Fruit fly (Drosophila melanogaster) whole organism, embryonic: ENCODE measurements around the gene CG13407.

ENCODE experiments used
- Atf-2 ChIP-seq: fragments of 200-800 bp; sonication (Bioruptor generic); optimal IDR thresholded peaks from 2 replicates; lab custom pipeline; 2016; ENCODE audit warnings: missing biosample characterization, missing genetic modification characterization
- B-H2 ChIP-seq: fragments of 200-800 bp; sonication (Bioruptor generic); optimal IDR thresholded peaks from 2 replicates; lab custom pipeline; 2018; ENCODE audit warnings: missing biosample characterization, mild to moderate bottlenecking, missing genetic modification characterization
- Bgb ChIP-seq: fragments of 200-800 bp; sonication (Bioruptor generic); IDR thresholded peaks from 2 replicates; pipeline ENCODE4 v1.3.6; 2022; ENCODE audit warnings: missing biosample characterization, missing genetic modification characterization; ENCODE audit not compliant: partially characterized antibody
- CG10321 ChIP-seq: fragments of 200-800 bp; sonication (Bioruptor generic); IDR thresholded peaks from 2 replicates; pipeline ENCODE4 v1.3.6; 2022; ENCODE audit warnings: missing biosample characterization, missing genetic modification characterization
- CG10462 ChIP-seq: fragments of 200-800 bp; sonication (Bioruptor generic); optimal IDR thresholded peaks from 2 replicates; lab custom pipeline; 2016; ENCODE audit warnings: missing biosample characterization, missing genetic modification characterization
- CG11504 ChIP-seq: fragments of 200-800 bp; sonication (Bioruptor generic); optimal IDR thresholded peaks from 3 replicates; lab custom pipeline; 2019; ENCODE audit warnings: missing biosample characterization, mild to moderate bottlenecking, missing genetic modification characterization, moderate library complexity
- CG12236 ChIP-seq: fragments of 200-800 bp; sonication (Bioruptor generic); optimal IDR thresholded peaks from 2 replicates; lab custom pipeline; 2016; ENCODE audit warnings: missing biosample characterization, missing genetic modification characterization
- CG12942 ChIP-seq: fragments of 200-800 bp; sonication (Bioruptor generic); optimal IDR thresholded peaks from 3 replicates; lab custom pipeline; 2016; ENCODE audit warnings: missing biosample characterization, missing genetic modification characterization
- CG13424 ChIP-seq: fragments of 200-800 bp; sonication (Bioruptor generic); optimal IDR thresholded peaks from 2 replicates; lab custom pipeline; 2019; ENCODE audit warnings: missing biosample characterization, mild to moderate bottlenecking, missing genetic modification characterization, moderate library complexity
- CG15269 ChIP-seq: fragments of 200-800 bp; sonication (Bioruptor generic); optimal IDR thresholded peaks from 2 replicates; lab custom pipeline; 2018; ENCODE audit warnings: missing biosample characterization, mild to moderate bottlenecking, missing genetic modification characterization, moderate library complexity
- CG16779 ChIP-seq: fragments of 200-800 bp; sonication (Bioruptor generic); IDR thresholded peaks from 2 replicates; pipeline ENCODE4 v1.3.6; 2022; ENCODE audit warnings: missing biosample characterization, missing genetic modification characterization
- CG16813 ChIP-seq: fragments of 200-800 bp; sonication (Bioruptor generic); IDR thresholded peaks from 3 replicates; pipeline ENCODE4 v1.3.6; 2022; ENCODE audit warnings: missing biosample characterization, missing genetic modification characterization; ENCODE audit not compliant: partially characterized antibody
- CG17361 ChIP-seq: fragments of 200-800 bp; sonication (Bioruptor generic); IDR thresholded peaks from 3 replicates; pipeline ENCODE4 v1.3.6; 2022; ENCODE audit warnings: missing biosample characterization, missing genetic modification characterization
- CG2199 ChIP-seq: fragments of 200-800 bp; sonication (Bioruptor generic); IDR thresholded peaks from 3 replicates; pipeline ENCODE4 v1.3.6; 2022; ENCODE audit warnings: missing biosample characterization, missing genetic modification characterization
- CG2678 ChIP-seq: fragments of 200-800 bp; sonication (Bioruptor generic); optimal IDR thresholded peaks from 3 replicates; lab custom pipeline; 2019; ENCODE audit warnings: missing biosample characterization, mild to moderate bottlenecking, missing genetic modification characterization, moderate library complexity
- CG32772 ChIP-seq: fragments of 200-800 bp; sonication (Bioruptor generic); IDR thresholded peaks from 2 replicates; pipeline ENCODE4 v1.3.6; 2022; ENCODE audit warnings: missing biosample characterization, missing genetic modification characterization
- CG33213 ChIP-seq: fragments of 200-800 bp; sonication (Bioruptor generic); optimal IDR thresholded peaks from 3 replicates; lab custom pipeline; 2016; ENCODE audit warnings: missing biosample characterization, missing genetic modification characterization
- CG8924 ChIP-seq: fragments of 200-800 bp; optimal IDR thresholded peaks from 3 replicates; lab custom pipeline; 2019; ENCODE audit warnings: missing biosample characterization, mild to moderate bottlenecking, missing genetic modification characterization, moderate library complexity
- CG9437 ChIP-seq: fragments of 200-800 bp; sonication (Bioruptor generic); optimal IDR thresholded peaks from 2 replicates; lab custom pipeline; 2018; ENCODE audit warnings: missing biosample characterization, mild to moderate bottlenecking, missing genetic modification characterization
- CG9817 ChIP-seq: fragments of 200-800 bp; sonication (Bioruptor generic); optimal IDR thresholded peaks from 2 replicates; lab custom pipeline; 2018; ENCODE audit warnings: missing biosample characterization, mild to moderate bottlenecking, missing genetic modification characterization, moderate library complexity
- Chrac-16 ChIP-seq: fragments of 200-800 bp; sonication (Bioruptor generic); optimal IDR thresholded peaks from 3 replicates; lab custom pipeline; 2016; ENCODE audit warnings: missing biosample characterization, missing genetic modification characterization
- CkIIα-i1 ChIP-seq: fragments of 200-800 bp; sonication (Bioruptor generic); IDR thresholded peaks from 2 replicates; pipeline ENCODE4 v1.3.6; 2022; ENCODE audit warnings: missing biosample characterization, missing genetic modification characterization
- CoRest ChIP-seq: fragments of 200-800 bp; sonication (Bioruptor generic); optimal IDR thresholded peaks from 3 replicates; lab custom pipeline; 2018; ENCODE audit warnings: missing biosample characterization, mild to moderate bottlenecking, missing genetic modification characterization, moderate library complexity
- Deaf1 ChIP-seq: fragments of 200-800 bp; optimal IDR thresholded peaks from 3 replicates; lab custom pipeline; 2019; ENCODE audit warnings: missing biosample characterization, mild to moderate bottlenecking, missing genetic modification characterization, moderate library complexity
- ERR ChIP-seq: fragments of 200-800 bp; sonication (Bioruptor generic); optimal IDR thresholded peaks from 2 replicates; lab custom pipeline; 2016; ENCODE audit warnings: missing biosample characterization, missing genetic modification characterization
- Hmx ChIP-seq: fragments of 200-800 bp; sonication (Bioruptor generic); optimal IDR thresholded peaks from 2 replicates; lab custom pipeline; 2016; ENCODE audit warnings: missing biosample characterization, missing genetic modification characterization
- Lhr ChIP-seq: fragments of 200-800 bp; sonication (Bioruptor generic); optimal IDR thresholded peaks from 3 replicates; lab custom pipeline; 2017; ENCODE audit warnings: mild to moderate bottlenecking, missing biosample characterization, missing genetic modification reagents, missing genetic modification characterization
- Lim3 ChIP-seq: fragments of 200-800 bp; sonication (Bioruptor generic); IDR thresholded peaks from 2 replicates; pipeline ENCODE4 v1.3.6; 2022; ENCODE audit warnings: missing biosample characterization, missing genetic modification characterization
- Mes4 ChIP-seq: fragments of 200-800 bp; sonication (Bioruptor generic); optimal IDR thresholded peaks from 2 replicates; lab custom pipeline; 2016; ENCODE audit warnings: missing biosample characterization, missing genetic modification characterization
- PHDP ChIP-seq: fragments of 200-800 bp; sonication (Bioruptor generic); optimal IDR thresholded peaks from 3 replicates; lab custom pipeline; 2018; ENCODE audit warnings: missing biosample characterization, mild to moderate bottlenecking, missing genetic modification characterization, moderate library complexity
- Sin3A ChIP-seq: fragments of >200 bp; optimal IDR thresholded peaks from 2 replicates; lab custom pipeline; 2018
- Six4 ChIP-seq: fragments of 200-800 bp; sonication (Bioruptor generic); optimal IDR thresholded peaks from 2 replicates; lab custom pipeline; 2016; ENCODE audit warnings: missing biosample characterization, missing genetic modification characterization
- Trl ChIP-seq, 3 experiments: fragments of >200 bp in 2 of 3; fragments of 200-800 bp in 1 of 3; sonication (Bioruptor generic) in 1 of 3; optimal IDR thresholded peaks; 2 replicates in 1 of 3; 3 replicates in 2 of 3; lab custom pipeline; 2016 to 2017; ENCODE audit warnings: missing biosample characterization in 1 of 3, missing genetic modification characterization in 1 of 3
- Xbp1 ChIP-seq: fragments of 200-800 bp; sonication (Bioruptor generic); optimal IDR thresholded peaks from 3 replicates; lab custom pipeline; 2016; ENCODE audit warnings: missing biosample characterization, mild to moderate bottlenecking, missing genetic modification characterization
- cg ChIP-seq: fragments of 200-800 bp; sonication (Bioruptor generic); optimal IDR thresholded peaks from 3 replicates; lab custom pipeline; 2019; ENCODE audit warnings: missing biosample characterization, mild to moderate bottlenecking, missing genetic modification characterization, moderate library complexity
- chm ChIP-seq: fragments of 200-800 bp; sonication (Bioruptor generic); IDR thresholded peaks from 2 replicates; pipeline ENCODE4 v1.3.6; 2022; ENCODE audit warnings: missing biosample characterization, missing genetic modification characterization
- chn ChIP-seq: fragments of 200-800 bp; sonication (Bioruptor generic); optimal IDR thresholded peaks from 2 replicates; lab custom pipeline; 2016; ENCODE audit warnings: missing biosample characterization, missing genetic modification characterization
- crol ChIP-seq: fragments of 200-800 bp; sonication (Bioruptor generic); IDR thresholded peaks from 2 replicates; pipeline ENCODE4 v1.3.6; 2022; ENCODE audit warnings: missing biosample characterization, missing genetic modification characterization
- danr ChIP-seq: fragments of 200-800 bp; sonication (Bioruptor generic); IDR thresholded peaks from 2 replicates; pipeline ENCODE4 v1.3.6; 2022; ENCODE audit warnings: missing biosample characterization, missing genetic modification characterization
- dimm ChIP-seq: fragments of 200-800 bp; sonication (Bioruptor generic); IDR thresholded peaks from 2 replicates; pipeline ENCODE4 v1.3.6; 2022; ENCODE audit warnings: missing biosample characterization, missing genetic modification characterization
- dmrt11E ChIP-seq: fragments of 200-800 bp; sonication (Bioruptor generic); optimal IDR thresholded peaks from 3 replicates; lab custom pipeline; 2018; ENCODE audit warnings: missing biosample characterization, mild to moderate bottlenecking, missing genetic modification characterization, moderate library complexity
- fru ChIP-seq: fragments of >200 bp; optimal IDR thresholded peaks from 2 replicates; lab custom pipeline; 2017
- gcm2 ChIP-seq: fragments of 200-800 bp; sonication (Bioruptor generic); optimal IDR thresholded peaks from 2 replicates; lab custom pipeline; 2016; ENCODE audit warnings: missing biosample characterization, missing genetic modification characterization
- ham ChIP-seq: fragments of 200-800 bp; sonication (Bioruptor generic); IDR thresholded peaks from 2 replicates; pipeline ENCODE4 v1.3.6; 2022; ENCODE audit warnings: missing biosample characterization, missing genetic modification characterization
- hth ChIP-seq: fragments of >200 bp; optimal IDR thresholded peaks from 2 replicates; lab custom pipeline; 2017; ENCODE audit warnings: inconsistent platforms
- ind ChIP-seq: fragments of 200-800 bp; sonication (Bioruptor generic); optimal IDR thresholded peaks from 3 replicates; lab custom pipeline; 2016; ENCODE audit warnings: missing biosample characterization, missing genetic modification characterization
- jing ChIP-seq: fragments of 200-800 bp; sonication (Bioruptor generic); optimal IDR thresholded peaks from 2 replicates; lab custom pipeline; 2018; ENCODE audit warnings: missing biosample characterization, mild to moderate bottlenecking, missing genetic modification characterization
- lola ChIP-seq, 3 experiments: fragments of >200 bp in 2 of 3; fragments of 200-800 bp in 1 of 3; sonication (Bioruptor generic) in 1 of 3; optimal IDR thresholded peaks; 2 replicates each; lab custom pipeline; 2017 to 2019; ENCODE audit warnings: missing biosample characterization in 3 of 3, missing genetic modification characterization in 3 of 3, mild to moderate bottlenecking in 1 of 3, moderate library complexity in 1 of 3
- maf-S ChIP-seq: fragments of 200-800 bp; sonication (Bioruptor generic); optimal IDR thresholded peaks from 2 replicates; lab custom pipeline; 2016; ENCODE audit warnings: missing biosample characterization, missing genetic modification characterization
- otp ChIP-seq: fragments of 200-800 bp; sonication (Bioruptor generic); IDR thresholded peaks from 3 replicates; pipeline ENCODE4, ENCODE4 v1.3.6; 2022; ENCODE audit warnings: missing biosample characterization, missing genetic modification characterization
- scrt ChIP-seq: fragments of 200-800 bp; sonication (Bioruptor generic); optimal IDR thresholded peaks from 2 replicates; lab custom pipeline; 2018; ENCODE audit warnings: missing biosample characterization, mild to moderate bottlenecking, missing genetic modification characterization, moderate library complexity
- sens ChIP-seq: fragments of 200-800 bp; sonication (Bioruptor generic); peaks from one replicate; lab custom pipeline; 2016; ENCODE audit warnings: missing biosample characterization, missing genetic modification characterization
- stwl ChIP-seq: fragments of 200-800 bp; sonication (Bioruptor generic); optimal IDR thresholded peaks from 3 replicates; lab custom pipeline; 2018; ENCODE audit warnings: missing biosample characterization, mild to moderate bottlenecking, missing genetic modification characterization, moderate library complexity

Gene CG13407

dm6 chr3R:22150433-22150832 lies 47.2 kb downstream of the CG13407 start (continued):
- TF ChIP-seq CG12236 (GFP tag; lab: Kevin White, UChicago) = no peak
- TF ChIP-seq Bgb (GFP tag; lab: Robert Waterston, UW) = no peak
- 0 out of 2 replicates have a peak, but pooled peaks have one; percentile 37 for TF ChIP-seq CG32772 (GFP tag; lab: Robert Waterston, UW)
- no peak for TF ChIP-seq CG10462 (GFP tag; lab: Kevin White, UChicago)
- TF ChIP-seq Lim3 = no peak
- TF ChIP-seq CG33213 (GFP tag; lab: Kevin White, UChicago) = no peak
- no peak for TF ChIP-seq lola (GFP tag; optimal IDR thresholded peaks at IDR 0.05; lab: Kevin White, UChicago)
- TF ChIP-seq CG8924 (tag; lab: Kevin White, UChicago) = peak; percentile 19
- TF ChIP-seq Hmx = no peak
- TF ChIP-seq maf-S = no peak
- no peak for TF ChIP-seq Lhr (GFP tag; lab: Kevin White, UChicago)
- peak; percentile 39 for TF ChIP-seq cg (GFP tag; lab: Kevin White, UChicago)
- no peak for TF ChIP-seq CG2678 (tag; lab: Kevin White, UChicago)
- no peak for TF ChIP-seq CG11504 (tag; lab: Kevin White, UChicago)
- TF ChIP-seq gcm2 (GFP tag; lab: Kevin White, UChicago) = no peak
- no peak for TF ChIP-seq Chrac-16 (GFP tag; lab: Kevin White, UChicago)
- no peak for TF ChIP-seq CG12942 (GFP tag; lab: Kevin White, UChicago)
- TF ChIP-seq CG9437 (GFP tag; lab: Kevin White, UChicago) = no peak
- no peak for TF ChIP-seq ham (GFP tag; lab: Robert Waterston, UW)
- TF ChIP-seq hth (lab: Kevin White, UChicago) = no peak
- no peak for TF ChIP-seq Deaf1 (tag; lab: Kevin White, UChicago)
- TF ChIP-seq CG16813 = no peak
- no peak for TF ChIP-seq dimm (GFP tag; lab: Robert Waterston, UW)
- TF ChIP-seq Six4 (GFP tag; lab: Kevin White, UChicago) = no peak
- TF ChIP-seq chn (GFP tag; lab: Kevin White, UChicago) = no peak
- TF ChIP-seq scrt (GFP tag; lab: Kevin White, UChicago) = no peak
- TF ChIP-seq Sin3A (lab: Kevin White, UChicago) = no peak
- TF ChIP-seq stwl (tag; lab: Kevin White, UChicago) = no peak
- TF ChIP-seq CG15269 (tag; lab: Kevin White, UChicago) = no peak
- no peak for TF ChIP-seq PHDP
- TF ChIP-seq jing (GFP tag; lab: Kevin White, UChicago) = no peak
- no peak for TF ChIP-seq Trl (optimal IDR thresholded peaks at IDR 0.05; lab: Kevin White, UChicago)
- TF ChIP-seq Trl (GFP tag; optimal IDR thresholded peaks at IDR 0.05; lab: Kevin White, UChicago) = no peak
- TF ChIP-seq ERR (GFP tag; lab: Kevin White, UChicago) = no peak
- no peak for TF ChIP-seq CG16779
- TF ChIP-seq CG2199 = 0 out of 3 replicates have a peak, but pooled peaks have one; percentile 37
- TF ChIP-seq CG13424 (tag; lab: Kevin White, UChicago) = no peak
- no peak for TF ChIP-seq danr (GFP tag; lab: Robert Waterston, UW)
- 0 out of 3 replicates have a peak, but pooled peaks have one; percentile 39 for TF ChIP-seq otp (GFP tag; lab: Robert Waterston, UW)
- no peak for TF ChIP-seq Atf-2 (GFP tag; lab: Kevin White, UChicago)
- TF ChIP-seq CoRest = no peak
- TF ChIP-seq sens (GFP tag; lab: Kevin White, UChicago) = peak; percentile 68
- no peak for TF ChIP-seq CkIIα-i1 (GFP tag; lab: Robert Waterston, UW)
- no peak for TF ChIP-seq dmrt11E
- TF ChIP-seq Mes4 (GFP tag; lab: Kevin White, UChicago) = no peak
- TF ChIP-seq CG9817 = no peak
- TF ChIP-seq fru (lab: Kevin White, UChicago) = no peak
- peak; percentile 81 for TF ChIP-seq crol (GFP tag; lab: Robert Waterston, UW)
- TF ChIP-seq B-H2 = no peak
- TF ChIP-seq ind (GFP tag; lab: Kevin White, UChicago) = peak; percentile 9
- TF ChIP-seq Xbp1 (GFP tag; lab: Kevin White, UChicago) = no peak
- TF ChIP-seq CG10321 = no peak
- peak; percentile 84 for TF ChIP-seq chm (GFP tag; lab: Robert Waterston, UW)
- TF ChIP-seq CG17361 (GFP tag; lab: Robert Waterston, UW) = no peak
